Worm (Caenorhabditis elegans) whole organism, L3 larva: ENCODE results near the gene T04C12.8.

Source experiments
- ZK546.5 ChIP-seq: sonication (generic microtip); optimal IDR thresholded peaks from 2 replicates; lab custom pipeline; 2017; ENCODE audit warnings: missing biosample characterization, missing genetic modification characterization
- aly-2 ChIP-seq: fragments of 150-350 bp; optimal IDR thresholded peaks from 2 replicates; lab custom pipeline; 2014; ENCODE audit warnings: missing biosample characterization, missing genetic modification characterization
- ama-1 ChIP-seq: fragments of 150-350 bp; optimal IDR thresholded peaks from 2 replicates; lab custom pipeline; 2018
- ceh-16 ChIP-seq: sonication (generic microtip); optimal IDR thresholded peaks from 2 replicates; lab custom pipeline; 2017; ENCODE audit warnings: missing biosample characterization, missing genetic modification characterization
- ceh-28 ChIP-seq: fragments of 150-350 bp; optimal IDR thresholded peaks from 2 replicates; lab custom pipeline; 2014; ENCODE audit warnings: missing biosample characterization, missing genetic modification reagents, missing genetic modification characterization
- ceh-82 ChIP-seq: fragments of 150-350 bp; optimal IDR thresholded peaks from 2 replicates; lab custom pipeline; 2014; ENCODE audit warnings: missing biosample characterization, missing genetic modification characterization
- ceh-9 ChIP-seq: sonication (generic microtip); optimal IDR thresholded peaks from 2 replicates; lab custom pipeline; 2018; ENCODE audit warnings: missing biosample characterization, missing genetic modification characterization
- daf-12 ChIP-seq: fragments of 150-350 bp; optimal IDR thresholded peaks from 2 replicates; lab custom pipeline; 2014; ENCODE audit warnings: missing biosample characterization, missing genetic modification reagents, missing genetic modification characterization
- egl-27 ChIP-seq: sonication (generic microtip); optimal IDR thresholded peaks from 4 replicates; lab custom pipeline; 2017; ENCODE audit warnings: missing biosample characterization, missing genetic modification reagents, missing genetic modification characterization
- egl-5 ChIP-seq: fragments of 150-350 bp; optimal IDR thresholded peaks from 2 replicates; lab custom pipeline; 2017; ENCODE audit warnings: missing biosample characterization, missing genetic modification reagents, missing genetic modification characterization, inconsistent platforms
- elt-1 ChIP-seq: fragments of 150-350 bp; optimal IDR thresholded peaks from 2 replicates; lab custom pipeline; 2014; ENCODE audit warnings: missing biosample characterization, missing genetic modification characterization
- elt-2 ChIP-seq: sonication (generic microtip); optimal IDR thresholded peaks from 2 replicates; lab custom pipeline; 2016; ENCODE audit warnings: missing genetic modification reagents, mild to moderate bottlenecking, missing genetic modification characterization, missing compliant biosample characterization
- elt-3 ChIP-seq, 3 experiments: fragments of 150-350 bp in 1 of 3; sonication (generic microtip) in 2 of 3; optimal IDR thresholded peaks; 2 replicates in 2 of 3; 4 replicates in 1 of 3; lab custom pipeline; 2014 to 2017; ENCODE audit warnings: missing biosample characterization in 3 of 3, missing genetic modification characterization in 3 of 3
- eor-1 ChIP-seq, 2 experiments: fragments of 150-350 bp; optimal IDR thresholded peaks; 2 replicates each; lab custom pipeline; 2014 to 2018; ENCODE audit warnings: missing biosample characterization in 2 of 2, missing genetic modification characterization in 2 of 2
- fkh-10 ChIP-seq: sonication (generic microtip); optimal IDR thresholded peaks from 2 replicates; lab custom pipeline; 2017; ENCODE audit warnings: missing biosample characterization, missing genetic modification reagents, missing genetic modification characterization
- fkh-2 ChIP-seq: fragments of 150-350 bp; optimal IDR thresholded peaks from 2 replicates; lab custom pipeline; 2014; ENCODE audit warnings: missing biosample characterization, missing genetic modification reagents, missing genetic modification characterization
- fos-1 ChIP-seq: fragments of 150-350 bp; optimal IDR thresholded peaks from 2 replicates; lab custom pipeline; 2014; ENCODE audit warnings: missing biosample characterization, missing genetic modification characterization
- hmg-11 ChIP-seq: sonication (generic microtip); optimal IDR thresholded peaks from 2 replicates; lab custom pipeline; 2016; ENCODE audit warnings: missing genetic modification characterization, missing compliant biosample characterization
- jun-1 ChIP-seq: fragments of 150-350 bp; optimal IDR thresholded peaks from 2 replicates; lab custom pipeline; 2014; ENCODE audit warnings: missing biosample characterization, missing genetic modification reagents, missing genetic modification characterization
- lin-15B ChIP-seq: fragments of 150-350 bp; optimal IDR thresholded peaks from 2 replicates; lab custom pipeline; 2014; ENCODE audit warnings: missing biosample characterization, missing genetic modification characterization
- lin-39 ChIP-seq: fragments of 150-350 bp; optimal IDR thresholded peaks from 2 replicates; lab custom pipeline; 2018; ENCODE audit warnings: missing biosample characterization, missing genetic modification reagents, missing genetic modification characterization
- lsy-12 ChIP-seq: sonication (generic microtip); optimal IDR thresholded peaks from 2 replicates; lab custom pipeline; 2016; ENCODE audit warnings: mild to moderate bottlenecking, missing genetic modification characterization, missing compliant biosample characterization
- mml-1 ChIP-seq: fragments of 150-350 bp; sonication (generic microtip); optimal IDR thresholded peaks from 3 replicates; lab custom pipeline; 2014; ENCODE audit warnings: missing biosample characterization, missing genetic modification characterization
- nfya-1 ChIP-seq: sonication (generic microtip); optimal IDR thresholded peaks from 2 replicates; lab custom pipeline; 2017; ENCODE audit warnings: missing genetic modification characterization, mild to moderate bottlenecking, missing compliant biosample characterization, antibody characterized with exemption, moderate library complexity; ENCODE audit not compliant: insufficient read depth
- nhr-11 ChIP-seq: fragments of 150-350 bp; optimal IDR thresholded peaks from 2 replicates; lab custom pipeline; 2014; ENCODE audit warnings: missing biosample characterization, missing genetic modification characterization
- nhr-12 ChIP-seq: fragments of 150-350 bp; optimal IDR thresholded peaks from 2 replicates; lab custom pipeline; 2014; ENCODE audit warnings: missing biosample characterization, missing genetic modification characterization
- nhr-237 ChIP-seq: fragments of 150-350 bp; optimal IDR thresholded peaks from 2 replicates; lab custom pipeline; 2014; ENCODE audit warnings: missing biosample characterization, missing genetic modification characterization
- nhr-25 ChIP-seq: sonication (generic microtip); optimal IDR thresholded peaks from 2 replicates; lab custom pipeline; 2017; ENCODE audit warnings: missing biosample characterization, missing genetic modification characterization
- nhr-28 ChIP-seq: fragments of 150-350 bp; optimal IDR thresholded peaks from 2 replicates; lab custom pipeline; 2014; ENCODE audit warnings: missing biosample characterization, missing genetic modification characterization
- nhr-67 ChIP-seq: fragments of 150-350 bp; optimal IDR thresholded peaks from 2 replicates; lab custom pipeline; 2014; ENCODE audit warnings: missing biosample characterization, missing genetic modification characterization
- nhr-77 ChIP-seq: fragments of 150-350 bp; optimal IDR thresholded peaks from 2 replicates; lab custom pipeline; 2014; ENCODE audit warnings: missing biosample characterization, missing genetic modification characterization
- pha-4 ChIP-seq: fragments of 150-350 bp; optimal IDR thresholded peaks from 2 replicates; lab custom pipeline; 2014; ENCODE audit warnings: missing biosample characterization, missing genetic modification reagents, missing genetic modification characterization
- pqm-1 ChIP-seq: fragments of 150-350 bp; optimal IDR thresholded peaks from 2 replicates; lab custom pipeline; 2017; ENCODE audit warnings: missing biosample characterization, missing genetic modification characterization, inconsistent platforms
- sea-2 ChIP-seq: fragments of 150-350 bp; sonication (generic microtip); optimal IDR thresholded peaks from 4 replicates; lab custom pipeline; 2014; ENCODE audit warnings: missing biosample characterization, missing genetic modification reagents, missing genetic modification characterization
- skn-1 ChIP-seq: fragments of 150-350 bp; optimal IDR thresholded peaks from 2 replicates; lab custom pipeline; 2014; ENCODE audit warnings: missing biosample characterization, missing genetic modification characterization
- snpc-4 ChIP-seq: fragments of 150-350 bp; optimal IDR thresholded peaks from 2 replicates; lab custom pipeline; 2014; ENCODE audit warnings: missing biosample characterization, missing genetic modification characterization
- tbx-2 ChIP-seq: sonication (generic microtip); optimal IDR thresholded peaks from 2 replicates; lab custom pipeline; 2016; ENCODE audit warnings: mild to moderate bottlenecking, missing genetic modification characterization, missing compliant biosample characterization
- unc-39 ChIP-seq: sonication (generic microtip); optimal IDR thresholded peaks from 4 replicates; lab custom pipeline; 2017; ENCODE audit warnings: missing biosample characterization, missing genetic modification characterization
- zag-1 ChIP-seq: fragments of 150-350 bp; optimal IDR thresholded peaks from 2 replicates; lab custom pipeline; 2014; ENCODE audit warnings: missing biosample characterization, missing genetic modification characterization
- ztf-11 ChIP-seq: fragments of 150-350 bp; optimal IDR thresholded peaks from 2 replicates; lab custom pipeline; 2014; ENCODE audit warnings: missing biosample characterization, missing genetic modification characterization

The T04C12.8 gene

ce11 chrV:11082964-11083363, 13.8 kb upstream of the T04C12.8 start:
- TF ChIP-seq nhr-67: no peak
- no peak for TF ChIP-seq ama-1 (lab: Kevin White, UChicago)
- TF ChIP-seq ceh-28: no peak
- TF ChIP-seq nhr-25 (tag; lab: Kevin White, UChicago): no peak
- TF ChIP-seq eor-1 (tag; optimal IDR thresholded peaks at IDR 0.05; lab: Kevin White, UChicago): no peak
- TF ChIP-seq hmg-11 (tag; lab: Kevin White, UChicago): no peak
- no peak for TF ChIP-seq elt-2
- no peak for TF ChIP-seq sea-2 (GFP tag; lab: Kevin White, UChicago)
- no peak for TF ChIP-seq nhr-12 (tag; lab: Kevin White, UChicago)
- no peak for TF ChIP-seq snpc-4 (tag; lab: Kevin White, UChicago)
- TF ChIP-seq lin-39 (tag; lab: Kevin White, UChicago): no peak
- no peak for TF ChIP-seq tbx-2 (tag; lab: Kevin White, UChicago)
- TF ChIP-seq lin-15B (tag; lab: Kevin White, UChicago): no peak
- no peak for TF ChIP-seq ceh-82
- TF ChIP-seq, all 47 proteins: peak for 0

ce11 chrV:11082475-11082874, 13.3 kb upstream of the T04C12.8 start:
- TF ChIP-seq nhr-77 (tag; lab: Kevin White, UChicago) (no peak), snpc-4 (tag; lab: Kevin White, UChicago) (no peak), mml-1 (tag; lab: Kevin White, UChicago) (no peak), egl-5 (tag; lab: Kevin White, UChicago) (no peak), skn-1 (tag; lab: Kevin White, UChicago) (no peak), fkh-10 (no peak), eor-1 (tag; optimal IDR thresholded peaks at IDR 0.05; lab: Kevin White, UChicago) (no peak), ztf-11 (tag; lab: Kevin White, UChicago) (no peak), lin-15B (tag; lab: Kevin White, UChicago) (peak; percentile 7), pha-4 (tag; lab: Kevin White, UChicago) (peak; percentile 36), egl-27 (tag; lab: Kevin White, UChicago) (no peak), ceh-82 (no peak), nfya-1 (tag; lab: Kevin White, UChicago) (peak; percentile 12), ceh-9 (no peak), daf-12 (tag; lab: Kevin White, UChicago) (no peak), aly-2 (no peak), ceh-28 (peak; percentile 1), fkh-2 (tag; lab: Kevin White, UChicago) (no peak), ama-1 (lab: Kevin White, UChicago) (peak; percentile 75), pqm-1 (tag; lab: Kevin White, UChicago) (no peak), nhr-11 (tag; lab: Kevin White, UChicago) (peak; percentile 90), nhr-237 (tag; lab: Kevin White, UChicago) (no peak), sea-2 (GFP tag; lab: Kevin White, UChicago) (no peak), ceh-16 (no peak), tbx-2 (tag; lab: Kevin White, UChicago) (peak; percentile 17), lin-39 (tag; lab: Kevin White, UChicago) (no peak), nhr-25 (tag; lab: Kevin White, UChicago) (no peak)
- TF ChIP-seq, all 47 proteins: peak for 7

ce11 chrV:11080345-11081102, 11.4 kb upstream of the T04C12.8 start, which contains the start of gene act-1:
Gene act-1 (plus strand): TSS chrV:11081052.
- TF ChIP-seq elt-1: no peak
- no peak for TF ChIP-seq nhr-28
- TF ChIP-seq fos-1 (tag; lab: Kevin White, UChicago): peak; percentile 32
- TF ChIP-seq elt-2: peak; percentile 89
- TF ChIP-seq jun-1: peak; percentile 40
- peak; percentile 31 for TF ChIP-seq hmg-11 (tag; lab: Kevin White, UChicago)
- TF ChIP-seq pqm-1 (tag; lab: Kevin White, UChicago): peak; percentile 78
- TF ChIP-seq ama-1 (lab: Kevin White, UChicago): peak; percentile 6
- no peak for TF ChIP-seq ceh-28
- peak; percentile 80 for TF ChIP-seq nfya-1 (tag; lab: Kevin White, UChicago)
- peak; percentile 44 for TF ChIP-seq pha-4 (tag; lab: Kevin White, UChicago)
- peak; percentile 65 for TF ChIP-seq nhr-11 (tag; lab: Kevin White, UChicago)

- TF ChIP-seq egl-27 (tag; lab: Kevin White, UChicago) (no peak), nfya-1 (tag; lab: Kevin White, UChicago) (no peak), nhr-67 (no peak), nhr-11 (tag; lab: Kevin White, UChicago) (no peak), lsy-12 (no peak), zag-1 (tag; lab: Kevin White, UChicago) (no peak), sea-2 (GFP tag; lab: Kevin White, UChicago) (no peak), lin-15B (tag; lab: Kevin White, UChicago) (no peak), aly-2 (no peak), snpc-4 (tag; lab: Kevin White, UChicago) (no peak), pqm-1 (tag; lab: Kevin White, UChicago) (no peak), ZK546.5 (tag; lab: Kevin White, UChicago) (no peak), unc-39 (tag; lab: Kevin White, UChicago) (no peak), nhr-237 (tag; lab: Kevin White, UChicago) (no peak), elt-3 (tag; optimal IDR thresholded peaks at IDR 0.05; lab: Kevin White, UChicago) (no peak), egl-5 (tag; lab: Kevin White, UChicago) (no peak), lin-39 (tag; lab: Kevin White, UChicago) (no peak), ama-1 (lab: Kevin White, UChicago) (no peak), ceh-28 (no peak)
Measured at ce11 chrV:11078874-11079273, 9.7 kb upstream of the T04C12.8 start.
